Worm (Caenorhabditis elegans) whole organism, dauer: ENCODE results near the gene C06E7.88.

Experiments used
- unc-62 ChIP-seq: sonication (generic microtip); optimal IDR thresholded peaks from 2 replicates; lab custom pipeline; 2017; ENCODE audit warnings: missing biosample characterization, missing genetic modification reagents, missing genetic modification characterization

Gene C06E7.88

DNA sequence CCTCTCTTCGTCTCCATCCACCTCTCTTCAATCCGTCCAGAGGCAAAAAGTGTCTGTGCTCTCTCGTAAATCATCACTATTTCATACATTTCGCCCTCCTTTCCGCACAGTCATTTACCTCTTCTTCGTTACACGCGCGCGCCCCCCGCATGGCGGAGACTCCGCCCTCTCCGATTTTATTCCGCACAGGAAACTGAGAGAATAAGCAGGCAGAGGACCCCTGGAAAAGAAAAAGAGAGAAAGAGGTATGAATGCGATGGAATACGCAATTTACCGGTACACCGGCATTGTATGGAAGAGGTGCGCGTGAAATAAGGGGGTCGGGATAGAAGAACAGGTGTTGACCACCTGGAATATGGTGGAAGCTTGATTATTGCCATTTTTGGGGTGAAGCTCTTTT is 6.3 kb downstream of the C06E7.88 start:
- TF ChIP-seq unc-62 (GFP tag; lab: Kevin White, UChicago): no peak

- no peak for TF ChIP-seq unc-62 (GFP tag; lab: Kevin White, UChicago)
These were observed 7.2 kb downstream of the C06E7.88 start, which contains the start of gene C06E7.4 for ce11 chrIV:5859876-5860275. Gene C06E7.4 (minus strand): TSS chrIV:5859976.

ce11 chrIV:5858212-5858611 is 8.9 kb downstream of the C06E7.88 start:
- TF ChIP-seq unc-62 (GFP tag; lab: Kevin White, UChicago): no peak

- TF ChIP-seq unc-62 (GFP tag; lab: Kevin White, UChicago): no peak
These were observed 10.1 kb downstream of the C06E7.88 start for ce11 chrIV:5856975-5857374.

DNA sequence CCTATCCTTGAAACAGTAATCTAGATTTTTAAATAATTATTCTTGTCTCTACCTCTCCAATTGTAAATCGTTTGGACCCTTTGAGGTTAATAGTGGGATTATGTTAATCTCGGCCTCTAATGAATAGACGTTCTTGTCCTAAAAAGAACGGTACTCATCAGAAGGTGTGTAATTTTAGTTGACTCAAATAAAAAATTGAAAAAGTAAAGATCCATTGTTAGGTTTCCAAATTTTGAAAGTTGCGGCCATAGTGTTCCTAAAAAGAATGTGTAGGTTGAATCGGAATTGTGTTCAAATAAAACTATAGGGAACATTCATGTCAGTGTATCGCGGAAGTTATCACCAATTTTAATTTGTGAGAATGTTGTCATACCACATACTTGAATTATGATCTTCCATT is 11.5 kb downstream of the C06E7.88 start:
- no peak for TF ChIP-seq unc-62 (GFP tag; lab: Kevin White, UChicago)

DNA sequence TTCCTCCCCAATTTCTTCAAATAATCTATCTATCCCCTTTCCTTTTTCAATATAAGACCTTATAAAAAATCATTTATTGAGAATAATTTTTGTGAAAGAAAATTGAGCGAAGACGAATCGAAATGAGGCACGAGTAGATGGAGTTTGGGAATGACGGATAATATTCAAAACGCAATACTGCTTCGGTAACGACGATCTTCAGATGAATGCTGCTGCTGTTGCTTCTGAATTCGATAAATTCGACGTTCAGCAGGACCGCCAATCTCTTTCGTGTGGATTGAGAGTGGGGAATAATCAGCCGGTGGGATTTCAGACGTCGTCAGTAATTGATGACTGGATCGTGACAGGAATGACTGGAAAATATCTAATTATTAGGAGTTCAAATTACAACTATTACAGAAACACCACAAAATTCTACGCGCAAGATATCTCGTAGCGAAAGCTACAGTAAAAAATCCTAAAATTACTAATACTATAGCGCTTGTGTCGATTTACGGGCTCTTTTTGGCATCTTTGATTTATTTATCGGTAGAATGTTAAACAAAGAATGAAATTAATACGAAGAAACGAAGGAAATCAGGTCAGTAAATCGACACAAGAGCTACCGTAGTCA is 16.2 kb downstream of the C06E7.88 start:
- TF ChIP-seq unc-62 (GFP tag; lab: Kevin White, UChicago): no peak

ce11 chrIV:5847986-5848707 is 18.9 kb downstream of the C06E7.88 start, which contains the start of gene sams-3:
Gene sams-3 (plus strand): TSS chrIV:5848657.
- TF ChIP-seq unc-62 (GFP tag; lab: Kevin White, UChicago): no peak

ce11 chrIV:5846269-5846668 is 20.8 kb downstream of the C06E7.88 start, which contains the start of gene sams-4:
Gene sams-4 (minus strand): TSS chrIV:5846369.
- TF ChIP-seq unc-62 (GFP tag; lab: Kevin White, UChicago): no peak

ce11 chrIV:5842905-5843304 is 24.2 kb downstream of the C06E7.88 start:
- TF ChIP-seq unc-62 (GFP tag; lab: Kevin White, UChicago): no peak

ce11 chrIV:5839178-5839577 is 27.9 kb downstream of the C06E7.88 start, which contains the start of gene C06E7.2:
Gene C06E7.2 (plus strand): TSS chrIV:5839478.
- TF ChIP-seq unc-62 (GFP tag; lab: Kevin White, UChicago): no peak

DNA sequence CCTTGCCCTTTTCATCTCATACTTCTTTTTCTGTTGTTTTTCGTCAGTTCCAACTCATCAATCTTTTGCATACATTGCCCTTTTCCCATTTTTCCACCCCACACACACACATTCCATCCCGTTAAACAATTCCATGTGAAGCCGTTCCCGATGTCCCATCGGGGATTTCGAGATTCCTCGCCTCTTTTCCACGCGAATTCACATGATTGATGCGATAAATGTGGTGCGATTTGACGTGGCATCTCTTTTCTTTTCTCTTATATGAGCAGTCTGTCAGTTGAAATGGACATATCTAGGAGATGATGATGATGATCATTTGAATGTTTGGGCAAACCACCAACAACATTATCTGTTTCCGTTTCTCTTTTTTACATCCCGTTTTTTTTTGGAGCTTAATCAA is 32.9 kb downstream of the C06E7.88 start:
- no peak for TF ChIP-seq unc-62 (GFP tag; lab: Kevin White, UChicago)

ce11 chrIV:5832801-5833200 is 34.3 kb downstream of the C06E7.88 start:
- TF ChIP-seq unc-62 (GFP tag; lab: Kevin White, UChicago): no peak

ce11 chrIV:5824493-5824892 is 42.6 kb downstream of the C06E7.88 start, which contains the start of gene egal-1:
Gene egal-1 (plus strand): TSS chrIV:5824793.
- TF ChIP-seq unc-62 (GFP tag; lab: Kevin White, UChicago): no peak

DNA sequence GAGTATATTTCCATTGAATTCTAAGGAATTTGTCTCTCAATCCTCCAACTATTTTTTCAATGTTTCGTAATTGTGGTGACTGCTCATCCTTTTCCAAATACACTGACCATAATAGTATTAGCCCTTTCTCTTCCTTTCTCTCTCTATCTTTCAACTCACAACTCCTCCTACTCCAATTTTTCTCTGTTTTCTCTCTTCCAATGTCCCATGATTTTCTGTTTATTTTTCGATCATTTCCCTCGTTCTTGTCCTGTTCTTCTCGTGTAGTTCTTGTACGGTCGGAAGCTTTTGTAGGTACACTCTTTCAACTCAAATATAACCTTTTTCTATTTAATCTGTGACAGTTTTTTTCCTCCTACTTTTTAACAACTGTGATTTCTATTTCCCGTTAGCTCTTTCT is 45.1 kb downstream of the C06E7.88 start:
- TF ChIP-seq unc-62 (GFP tag; lab: Kevin White, UChicago): no peak

DNA sequence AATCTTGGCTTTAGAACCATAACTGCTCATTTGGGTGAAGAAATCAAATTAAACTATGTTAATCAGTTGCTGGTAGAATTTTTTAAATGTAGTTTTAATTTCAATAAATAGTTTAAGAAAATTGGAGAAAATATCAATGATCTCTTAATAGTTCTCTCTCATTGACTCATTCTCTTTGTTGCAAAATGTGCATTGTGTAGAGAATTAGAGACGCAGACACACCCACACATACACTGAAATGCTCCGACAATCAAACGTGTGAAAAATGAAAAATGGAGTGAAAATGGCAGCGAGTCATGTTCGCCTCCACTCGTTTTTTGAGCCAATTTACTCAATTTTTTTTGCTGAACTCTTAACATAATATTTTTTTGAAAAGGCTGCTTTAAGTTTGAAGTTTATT is 46.1 kb downstream of the C06E7.88 start:
- TF ChIP-seq unc-62 (GFP tag; lab: Kevin White, UChicago): no peak

DNA sequence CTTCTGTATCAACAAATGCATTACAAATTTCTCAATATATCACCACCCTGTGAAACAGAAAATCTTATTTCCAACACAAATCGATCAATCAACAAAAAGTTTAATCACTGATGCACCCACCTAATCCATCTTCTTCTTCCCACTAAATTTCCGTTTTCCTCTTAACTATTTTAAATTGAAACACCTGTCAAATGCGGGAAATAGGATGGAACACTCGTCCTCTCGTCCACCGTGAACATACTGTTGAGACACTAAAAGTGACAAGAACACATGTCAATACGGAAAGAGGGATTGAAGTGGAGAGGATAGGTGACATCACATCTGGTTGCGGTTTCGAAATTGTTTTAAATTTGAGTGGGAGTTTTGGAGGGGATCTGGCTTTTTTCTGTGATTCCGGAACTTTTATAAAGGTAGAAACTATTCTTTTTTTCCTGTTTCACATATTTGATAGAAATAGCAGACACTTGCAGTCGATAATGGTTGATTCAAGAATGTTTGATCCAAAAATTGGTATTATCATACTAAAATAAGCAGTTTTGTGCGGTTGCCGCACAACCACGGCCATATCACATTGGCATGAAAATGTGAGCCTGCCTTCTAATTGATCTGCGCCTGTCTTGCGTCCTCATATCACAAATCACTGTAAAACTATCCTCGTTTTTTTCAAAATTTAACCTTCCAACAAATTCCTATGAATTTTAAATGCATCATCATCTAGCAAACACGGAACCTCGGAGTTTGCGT is 46.9 kb downstream of the C06E7.88 start:
- no peak for TF ChIP-seq unc-62 (GFP tag; lab: Kevin White, UChicago)
